Fruit fly (Drosophila melanogaster): ENCODE results near the gene CG32277.

CG32277 gene

DNA sequence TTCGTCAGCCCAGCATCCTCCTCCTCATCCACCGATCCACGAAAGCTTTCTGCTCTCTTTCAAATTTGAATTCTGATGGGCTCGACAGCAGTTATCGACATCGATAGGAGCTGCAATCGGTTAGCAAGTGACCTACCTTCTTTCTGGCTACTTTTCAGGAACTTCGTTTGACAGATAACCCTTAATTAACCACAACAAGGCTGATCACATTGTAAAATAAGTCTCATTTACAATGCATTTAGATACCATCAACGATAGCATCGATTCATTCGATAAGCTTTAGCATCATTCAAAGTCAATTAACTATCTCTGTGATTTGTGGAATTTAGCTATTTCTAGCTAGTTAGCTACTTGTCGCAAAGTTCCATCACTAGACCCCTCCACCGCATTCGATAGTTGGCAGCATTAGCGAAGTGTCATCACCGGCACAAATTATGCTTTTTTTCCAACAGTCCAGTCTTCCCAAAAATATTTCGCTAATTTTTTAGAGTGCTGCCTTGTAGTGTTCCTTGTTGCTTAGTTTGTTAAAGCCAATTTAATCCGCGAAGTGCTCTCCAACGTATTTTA is 26.6 kb downstream of the CG32277 start, which contains the start of the genes MnM and Girdin (continued):
- TF ChIP-seq rib (GFP tag; IDR thresholded peaks at IDR 0.05) (no peak), crol (GFP tag; IDR thresholded peaks at IDR 0.05) (no peak), pfk (GFP tag; optimal IDR thresholded peaks at IDR 0.05) (no peak), grau (tag; optimal IDR thresholded peaks at IDR 0.05) (peak; percentile 74), HLH3B (GFP tag; IDR thresholded peaks at IDR 0.05) (no peak; the same call in 1 of the 2 replicates), esg (GFP tag; conservative IDR thresholded peaks at IDR 0.05) (peak; percentile 42), sens-2 (GFP tag; IDR thresholded peaks at IDR 0.05) (no peak), CG9797 (GFP tag; optimal IDR thresholded peaks at IDR 0.05) (peak; percentile 50), CG9932 (GFP tag; IDR thresholded peaks at IDR 0.05) (peak; percentile 88), CG31365 (tag; optimal IDR thresholded peaks at IDR 0.05) (no peak), CG34224 (GFP tag; IDR thresholded peaks at IDR 0.05; ENCODE audit: partially characterized antibody) (peak; percentile 74; the same call in 2 of the 3 replicates), Nf-YC (tag; optimal IDR thresholded peaks at IDR 0.05) (no peak), Bteb2 (GFP tag; optimal IDR thresholded peaks at IDR 0.05) (peak; percentile 69), CG10321 (GFP tag; IDR thresholded peaks at IDR 0.05) (no peak), CG4707 (GFP tag; optimal IDR thresholded peaks at IDR 0.05) (no peak), Drgx (GFP tag; IDR thresholded peaks at IDR 0.05) (no peak), cato (GFP tag; optimal IDR thresholded peaks at IDR 0.05; ENCODE audit: borderline replicate concordance) (no peak), MESR4 (GFP tag; optimal IDR thresholded peaks at IDR 0.05) (peak; percentile 63), CG14860 (GFP tag; IDR thresholded peaks at IDR 0.05; ENCODE audit: partially characterized antibody) (peak; percentile 80), CG12744 (GFP tag; optimal IDR thresholded peaks at IDR 0.05) (peak; percentile 25), CG13894 (tag; optimal IDR thresholded peaks at IDR 0.05) (no peak), Lhr (GFP tag; optimal IDR thresholded peaks at IDR 0.05) (peak; percentile 72), sens (GFP tag) (peak; percentile 71), CG3163 (GFP tag; optimal IDR thresholded peaks at IDR 0.05) (peak; percentile 77), stwl (tag; optimal IDR thresholded peaks at IDR 0.05) (peak; percentile 33), CG10274 (GFP tag; optimal IDR thresholded peaks at IDR 0.05) (no peak), Dad (GFP tag; optimal IDR thresholded peaks at IDR 0.05) (peak; percentile 60), ato (GFP tag; IDR thresholded peaks at IDR 0.05; ENCODE audit: partially characterized antibody) (peak; percentile 64; the same call in 1 of the 2 replicates), CHES-1-like (GFP tag; optimal IDR thresholded peaks at IDR 0.05) (peak; percentile 86), CG34376 (GFP tag; optimal IDR thresholded peaks at IDR 0.05) (peak; percentile 58), CG5953 (GFP tag; IDR thresholded peaks at IDR 0.05) (no peak), sug (tag; optimal IDR thresholded peaks at IDR 0.05) (no peak), CG18599 (GFP tag; optimal IDR thresholded peaks at IDR 0.05) (peak; percentile 44), CG6791 (GFP tag; IDR thresholded peaks at IDR 0.05; ENCODE audit: partially characterized antibody) (peak; percentile 69; the same call in 1 of the 3 replicates), Xbp1 (GFP tag; optimal IDR thresholded peaks at IDR 0.05) (peak; percentile 79), CG4617 (GFP tag; optimal IDR thresholded peaks at IDR 0.05; ENCODE audit: borderline replicate concordance) (peak; percentile 84), CG10543 (GFP tag; optimal IDR thresholded peaks at IDR 0.05) (peak; percentile 64), CG17802 (tag; optimal IDR thresholded peaks at IDR 0.05) (no peak), CG31224 (GFP tag; IDR thresholded peaks at IDR 0.05) (no peak), ab (GFP tag; optimal IDR thresholded peaks at IDR 0.05) (peak; percentile 45), disco-r (GFP tag; optimal IDR thresholded peaks at IDR 0.05) (peak; percentile 44), CG11085 (GFP tag; IDR thresholded peaks at IDR 0.05) (no peak), gro (GFP tag; optimal IDR thresholded peaks at IDR 0.05) (peak; percentile 63), Taf1 (GFP tag; IDR thresholded peaks at IDR 0.05) (no peak), tap (tag; optimal IDR thresholded peaks at IDR 0.05) (no peak), vfl (GFP tag; optimal IDR thresholded peaks at IDR 0.05) (peak; percentile 56), CG12942 (GFP tag; optimal IDR thresholded peaks at IDR 0.05) (peak; percentile 53), CG2202 (tag; optimal IDR thresholded peaks at IDR 0.05) (no peak), Vsx1 (GFP tag; optimal IDR thresholded peaks at IDR 0.05) (no peak), CG11560 (tag; IDR thresholded peaks at IDR 0.05) (peak; percentile 53; the same call in 1 of the 3 replicates)

Measured in whole organism, embryonic.